Worm (Caenorhabditis elegans) whole organism, late embryonic: ENCODE results near the gene fbxa-116.

ENCODE experiments used
- ama-1 ChIP-seq: fragments of 150-350 bp; optimal IDR thresholded peaks from 2 replicates; lab custom pipeline; 2014
- ceh-34 ChIP-seq: sonication (generic microtip); optimal IDR thresholded peaks from 2 replicates; lab custom pipeline; 2016; ENCODE audit warnings: mild to moderate bottlenecking, missing genetic modification characterization, missing compliant biosample characterization
- pha-4 ChIP-seq: fragments of 150-350 bp; optimal IDR thresholded peaks from 2 replicates; lab custom pipeline; 2018; ENCODE audit warnings: missing biosample characterization, missing genetic modification reagents, missing genetic modification characterization
- ztf-16 ChIP-seq: sonication (generic microtip); optimal IDR thresholded peaks from 2 replicates; lab custom pipeline; 2017; ENCODE audit warnings: missing genetic modification characterization, missing compliant biosample characterization

DNA sequence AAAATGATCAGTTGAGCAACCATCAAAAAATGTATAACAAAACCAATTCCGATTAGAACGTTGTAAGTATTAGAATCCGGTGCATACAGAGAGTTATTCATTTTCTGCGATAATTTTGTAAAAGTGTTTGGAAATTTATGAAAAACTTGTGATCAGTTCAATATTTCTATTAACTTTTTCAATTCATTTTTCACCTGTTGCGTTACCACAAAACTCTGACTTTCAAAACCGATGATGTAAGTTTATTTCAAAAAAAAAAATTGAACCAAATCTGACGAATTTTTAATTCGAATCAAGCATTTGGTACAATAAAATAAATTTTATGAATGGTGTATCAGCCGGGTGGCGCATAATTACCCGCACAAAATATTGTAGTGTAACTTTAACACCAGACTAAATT, 2.1 kb downstream of the fbxa-116 start, which contains the start of gene srz-16:
- no peak for TF ChIP-seq ztf-16 (tag; lab: Kevin White, UChicago)
- no peak for TF ChIP-seq ama-1 (lab: Kevin White, UChicago)
- TF ChIP-seq ceh-34: no peak
- TF ChIP-seq pha-4 (tag; lab: Kevin White, UChicago): no peak
